In genomic region chrX:2123013-2123964, dm6 we compare ENCODE assay signal across 5 fruit fly cellular contexts.
TF ChIP-seq lines count a peak whose summit lies in the region.

TSS of gene ph-d (minus strand) at chrX:2123286.

TF ChIP-seq in whole organism, adult, 20 proteins besides CTCF, POLR2A, EP300 and RAD21 (continued from another document):
- TF ChIP-seq CG33017 (tag; optimal IDR thresholded peaks at IDR 0.05; lab: Kevin White, UChicago) (no peak), tj (GFP tag; optimal IDR thresholded peaks at IDR 0.05; lab: Kevin White, UChicago) (peak; percentile 92), Clk (GFP tag; optimal IDR thresholded peaks at IDR 0.05; lab: Kevin White, UChicago) (peak; percentile 80)

TF ChIP-seq in whole organism, embryonic, 481 proteins besides CTCF, POLR2A, EP300 and RAD21 (continued from another document and continues in another):
- TF ChIP-seq Lhr (GFP tag; optimal IDR thresholded peaks at IDR 0.05; lab: Kevin White, UChicago) (peak; percentile 35), kni (GFP tag; optimal IDR thresholded peaks at IDR 0.05; lab: Kevin White, UChicago) (peak; percentile 99), CG13287 (GFP tag; IDR thresholded peaks at IDR 0.05; lab: Robert Waterston, UW; ENCODE audit: partially characterized antibody) (peak; percentile 38; the same call in 1 of the 2 replicates), CG10431 (GFP tag; optimal IDR thresholded peaks at IDR 0.05; lab: Kevin White, UChicago) (peak; percentile 36), zf30C (GFP tag; optimal IDR thresholded peaks at IDR 0.05; lab: Kevin White, UChicago) (no peak), CG12942 (GFP tag; optimal IDR thresholded peaks at IDR 0.05; lab: Kevin White, UChicago) (no peak), Hr39 (optimal IDR thresholded peaks at IDR 0.05; lab: Kevin White, UChicago) (no peak), seq (GFP tag; IDR thresholded peaks at IDR 0.05; lab: Robert Waterston, UW) (peak; percentile 80), Oaz (GFP tag; IDR thresholded peaks at IDR 0.05; lab: Robert Waterston, UW) (no peak), CG14860 (GFP tag; IDR thresholded peaks at IDR 0.05; lab: Robert Waterston, UW; ENCODE audit: partially characterized antibody) (no peak), Max (GFP tag; optimal IDR thresholded peaks at IDR 0.05; lab: Kevin White, UChicago) (peak; percentile 26), nmo (GFP tag; optimal IDR thresholded peaks at IDR 0.05; lab: Kevin White, UChicago) (peak; percentile 59), H2.0 (GFP tag; IDR thresholded peaks at IDR 0.05; lab: Robert Waterston, UW) (0 out of 2 replicates have a peak, but pooled peaks have one; percentile 29), CG17802 (tag; optimal IDR thresholded peaks at IDR 0.05; lab: Kevin White, UChicago) (peak; percentile 4), Rx (GFP tag; IDR thresholded peaks at IDR 0.05; lab: Robert Waterston, UW) (peak; percentile 19; the same call in 1 of the 2 replicates), CG16813 (GFP tag; IDR thresholded peaks at IDR 0.05; lab: Robert Waterston, UW; ENCODE audit: partially characterized antibody) (peak; percentile 34; the same call in 1 of the 3 replicates), BtbVII (GFP tag; optimal IDR thresholded peaks at IDR 0.05; lab: Kevin White, UChicago) (peak; percentile 44), Pdp1 (GFP tag; optimal IDR thresholded peaks at IDR 0.05; lab: Kevin White, UChicago) (peak in 1 of 2 experiments; percentile 27), phol (tag; optimal IDR thresholded peaks at IDR 0.05; lab: Kevin White, UChicago) (peak; percentile 51), Med (GFP tag; lab: Kevin White, UChicago) (peak; percentile 81), tap (tag; optimal IDR thresholded peaks at IDR 0.05; lab: Kevin White, UChicago) (peak; percentile 18), CG17829 (tag; optimal IDR thresholded peaks at IDR 0.05; lab: Kevin White, UChicago) (peak; percentile 46), unc-4 (GFP tag; IDR thresholded peaks at IDR 0.05; lab: Robert Waterston, UW; ENCODE audit: partially characterized antibody) (peak; percentile 34; the same call in 1 of the 2 replicates), sens (GFP tag; lab: Kevin White, UChicago) (peak; percentile 92), CG33213 (GFP tag; optimal IDR thresholded peaks at IDR 0.05; lab: Kevin White, UChicago) (peak; percentile 27), CG8478 (optimal IDR thresholded peaks at IDR 0.05; lab: Kevin White, UChicago) (peak; percentile 96), Optix (GFP tag; IDR thresholded peaks at IDR 0.05; lab: Robert Waterston, UW) (peak; percentile 16; the same call in 1 of the 3 replicates), dpn (GFP tag; optimal IDR thresholded peaks at IDR 0.05; lab: Kevin White, UChicago) (peak in 1 of 2 experiments; percentile 7), ara (GFP tag; IDR thresholded peaks at IDR 0.05; lab: Robert Waterston, UW) (no peak), unpg (GFP tag; optimal IDR thresholded peaks at IDR 0.05; lab: Kevin White, UChicago) (peak; percentile 54)

TF ChIP-seq in whole organism, prepupa, 60 proteins besides CTCF, POLR2A, EP300 and RAD21 (continued from another document and continues in another):
- peak; percentile 61 for TF ChIP-seq CG16779 (tag; optimal IDR thresholded peaks at IDR 0.05; lab: Kevin White, UChicago)
- TF ChIP-seq cyc (GFP tag; optimal IDR thresholded peaks at IDR 0.05; lab: Kevin White, UChicago), result peak; percentile 47
- TF ChIP-seq CG10669 (GFP tag; optimal IDR thresholded peaks at IDR 0.05; lab: Kevin White, UChicago), result peak; percentile 60
- TF ChIP-seq svp (GFP tag; lab: Kevin White, UChicago), result peak; percentile 75
- TF ChIP-seq vri (GFP tag; optimal IDR thresholded peaks at IDR 0.05; lab: Kevin White, UChicago), result peak; percentile 46
- peak; percentile 38 for TF ChIP-seq CG11762 (GFP tag; optimal IDR thresholded peaks at IDR 0.05; lab: Kevin White, UChicago; ENCODE audit: insufficient read depth)
- TF ChIP-seq CG34406 (GFP tag; optimal IDR thresholded peaks at IDR 0.05; lab: Kevin White, UChicago), result peak; percentile 13
- peak; percentile 9 for TF ChIP-seq CG8319 (GFP tag; optimal IDR thresholded peaks at IDR 0.05; lab: Kevin White, UChicago)
- TF ChIP-seq eg (GFP tag; IDR thresholded peaks at IDR 0.05; lab: Robert Waterston, UW), result peak; percentile 91
- peak; percentile 37 for TF ChIP-seq acj6 (GFP tag; optimal IDR thresholded peaks at IDR 0.05; lab: Kevin White, UChicago)
- TF ChIP-seq CG32006 (GFP tag; optimal IDR thresholded peaks at IDR 0.05; lab: Kevin White, UChicago), result peak; percentile 57
- peak; percentile 45 for TF ChIP-seq Sox102F (GFP tag; optimal IDR thresholded peaks at IDR 0.05; lab: Kevin White, UChicago)
- TF ChIP-seq Eip78C (GFP tag; lab: Kevin White, UChicago), result peak; percentile 87
- peak; percentile 88 for TF ChIP-seq CG1621 (tag; optimal IDR thresholded peaks at IDR 0.05; lab: Kevin White, UChicago)
- TF ChIP-seq lz (GFP tag; optimal IDR thresholded peaks at IDR 0.05; lab: Kevin White, UChicago), result peak; percentile 15
- peak; percentile 76 for TF ChIP-seq CG3032 (tag; optimal IDR thresholded peaks at IDR 0.05; lab: Kevin White, UChicago)
- TF ChIP-seq Sox14 (GFP tag; optimal IDR thresholded peaks at IDR 0.05; lab: Kevin White, UChicago), result peak; percentile 64
- peak; percentile 25 for TF ChIP-seq CG6276 (GFP tag; optimal IDR thresholded peaks at IDR 0.05; lab: Kevin White, UChicago)
- TF ChIP-seq CG4318 (GFP tag; optimal IDR thresholded peaks at IDR 0.05; lab: Kevin White, UChicago), result peak; percentile 3
- TF ChIP-seq fd59A (GFP tag; optimal IDR thresholded peaks at IDR 0.05; lab: Kevin White, UChicago), result peak; percentile 75
- peak; percentile 79 for TF ChIP-seq dac (GFP tag; optimal IDR thresholded peaks at IDR 0.05; lab: Kevin White, UChicago)
- no peak for TF ChIP-seq CG11902 (GFP tag; optimal IDR thresholded peaks at IDR 0.05; lab: Kevin White, UChicago)
- TF ChIP-seq fd85E (GFP tag; optimal IDR thresholded peaks at IDR 0.05; lab: Kevin White, UChicago), result peak; percentile 72
- TF ChIP-seq Blimp-1 (GFP tag; optimal IDR thresholded peaks at IDR 0.05; lab: Kevin White, UChicago), result peak; percentile 30
- peak; percentile 51 for TF ChIP-seq pdm3 (GFP tag; optimal IDR thresholded peaks at IDR 0.05; lab: Kevin White, UChicago)
- TF ChIP-seq topi (GFP tag; optimal IDR thresholded peaks at IDR 0.05; lab: Kevin White, UChicago), result peak; percentile 52
- TF ChIP-seq CG9139 (GFP tag; optimal IDR thresholded peaks at IDR 0.05; lab: Kevin White, UChicago), result peak; percentile 81
- TF ChIP-seq OdsH (GFP tag; optimal IDR thresholded peaks at IDR 0.05; lab: Kevin White, UChicago), result peak; percentile 5
- no peak for TF ChIP-seq spab (GFP tag; optimal IDR thresholded peaks at IDR 0.05; lab: Kevin White, UChicago)
- peak; percentile 84 for TF ChIP-seq Gug (GFP tag; IDR thresholded peaks at IDR 0.05; lab: Robert Waterston, UW)
- TF ChIP-seq net (GFP tag; optimal IDR thresholded peaks at IDR 0.05; lab: Kevin White, UChicago), result peak; percentile 75
- TF ChIP-seq achi (GFP tag; optimal IDR thresholded peaks at IDR 0.05; lab: Kevin White, UChicago), result no peak
- TF ChIP-seq CG31627 (GFP tag; optimal IDR thresholded peaks at IDR 0.05; lab: Kevin White, UChicago), result peak; percentile 23

TF ChIP-seq in whole organism, pupa, 21 proteins besides CTCF, POLR2A, EP300 and RAD21 (continued from another document):
- TF ChIP-seq CG34367 (tag; optimal IDR thresholded peaks at IDR 0.05; lab: Kevin White, UChicago), result peak; percentile 88

TF ChIP-seq in whole organism, wandering third instar larva, 38 proteins besides CTCF, POLR2A, EP300 and RAD21 (continued from another document):
- TF ChIP-seq Rel (GFP tag; optimal IDR thresholded peaks at IDR 0.05; lab: Kevin White, UChicago), result no peak
- peak; percentile 88 for TF ChIP-seq Rel (tag; optimal IDR thresholded peaks at IDR 0.05; lab: Kevin White, UChicago)
- TF ChIP-seq Dfd (GFP tag; optimal IDR thresholded peaks at IDR 0.05; lab: Kevin White, UChicago), result no peak
- peak; percentile 30 for TF ChIP-seq N (GFP tag; optimal IDR thresholded peaks at IDR 0.05; lab: Kevin White, UChicago)
- peak; percentile 65 for TF ChIP-seq brk (GFP tag; optimal IDR thresholded peaks at IDR 0.05; lab: Kevin White, UChicago)
- TF ChIP-seq jim (GFP tag; optimal IDR thresholded peaks at IDR 0.05; lab: Kevin White, UChicago), result peak; percentile 100
- TF ChIP-seq lola (GFP tag; optimal IDR thresholded peaks at IDR 0.05; lab: Kevin White, UChicago), result no peak
- peak; percentile 77 for TF ChIP-seq Jra (GFP tag; optimal IDR thresholded peaks at IDR 0.05; lab: Kevin White, UChicago)
- peak; percentile 19 to 64 for TF ChIP-seq foxo (GFP tag; optimal IDR thresholded peaks at IDR 0.05; lab: Kevin White, UChicago)
- peak; percentile 75 for TF ChIP-seq Hnf4 (GFP tag; optimal IDR thresholded peaks at IDR 0.05; lab: Kevin White, UChicago)
- TF ChIP-seq ey (GFP tag; optimal IDR thresholded peaks at IDR 0.05; lab: Kevin White, UChicago), result peak; percentile 36
- TF ChIP-seq Hr78 (GFP tag; optimal IDR thresholded peaks at IDR 0.05; lab: Kevin White, UChicago), result no peak
- TF ChIP-seq sv (GFP tag; optimal IDR thresholded peaks at IDR 0.05; lab: Kevin White, UChicago), result peak; percentile 34
- TF ChIP-seq fru (GFP tag; optimal IDR thresholded peaks at IDR 0.05; lab: Kevin White, UChicago), result peak; percentile 34
- TF ChIP-seq Abd-B (GFP tag; optimal IDR thresholded peaks at IDR 0.05; lab: Kevin White, UChicago), result no peak
- peak; percentile 65 for TF ChIP-seq br (GFP tag; optimal IDR thresholded peaks at IDR 0.05; lab: Kevin White, UChicago)
- TF ChIP-seq Sp1 (GFP tag; optimal IDR thresholded peaks at IDR 0.05; lab: Kevin White, UChicago), result peak; percentile 80
